Fruit fly (Drosophila melanogaster) whole organism, embryonic: ENCODE results near the gene Charon.

Experiments used
- Atf6 ChIP-seq: fragments of 200-800 bp; sonication (Bioruptor generic); IDR thresholded peaks from 2 replicates; pipeline ENCODE4 v1.3.6; 2022; ENCODE audit warnings: missing biosample characterization, missing genetic modification characterization
- CG10431 ChIP-seq: fragments of 200-800 bp; sonication (Bioruptor generic); optimal IDR thresholded peaks from 3 replicates; lab custom pipeline; 2018; ENCODE audit warnings: missing biosample characterization, mild to moderate bottlenecking, missing genetic modification characterization
- CG12659 ChIP-seq: fragments of 200-800 bp; sonication (Bioruptor generic); optimal IDR thresholded peaks from 3 replicates; lab custom pipeline; 2017; ENCODE audit warnings: mild to moderate bottlenecking, missing biosample characterization, missing genetic modification reagents, missing genetic modification characterization
- CG13123 ChIP-seq: fragments of 200-800 bp; sonication (Bioruptor generic); optimal IDR thresholded peaks from 2 replicates; lab custom pipeline; 2016; ENCODE audit warnings: missing biosample characterization, missing genetic modification characterization
- CG13424 ChIP-seq: fragments of 200-800 bp; sonication (Bioruptor generic); optimal IDR thresholded peaks from 2 replicates; lab custom pipeline; 2019; ENCODE audit warnings: missing biosample characterization, mild to moderate bottlenecking, missing genetic modification characterization, moderate library complexity
- CG13775 ChIP-seq: fragments of 200-800 bp; sonication (Bioruptor generic); optimal IDR thresholded peaks from 3 replicates; lab custom pipeline; 2017; ENCODE audit warnings: missing biosample characterization, mild to moderate bottlenecking, missing genetic modification characterization
- CG13894 ChIP-seq: fragments of 200-800 bp; sonication (Bioruptor generic); optimal IDR thresholded peaks from 3 replicates; lab custom pipeline; 2018; ENCODE audit warnings: missing biosample characterization, mild to moderate bottlenecking, missing genetic modification characterization, moderate library complexity
- CG16779 ChIP-seq: fragments of 200-800 bp; sonication (Bioruptor generic); IDR thresholded peaks from 2 replicates; pipeline ENCODE4 v1.3.6; 2022; ENCODE audit warnings: missing biosample characterization, missing genetic modification characterization
- CG17359 ChIP-seq: fragments of 200-800 bp; sonication (Bioruptor generic); optimal IDR thresholded peaks from 3 replicates; lab custom pipeline; 2018; ENCODE audit warnings: missing biosample characterization, mild to moderate bottlenecking, missing genetic modification characterization, moderate library complexity
- CG18764 ChIP-seq: fragments of 200-800 bp; sonication (Bioruptor generic); optimal IDR thresholded peaks from 3 replicates; lab custom pipeline; 2016; ENCODE audit warnings: missing biosample characterization, missing genetic modification characterization
- CG2875 ChIP-seq: fragments of 200-800 bp; sonication (Bioruptor generic); optimal IDR thresholded peaks from 2 replicates; lab custom pipeline; 2017; ENCODE audit warnings: missing biosample characterization, mild to moderate bottlenecking, missing genetic modification characterization, missing genetic modification reagents
- CG3065 ChIP-seq: fragments of 200-800 bp; sonication (Bioruptor generic); optimal IDR thresholded peaks from 2 replicates; lab custom pipeline; 2016; ENCODE audit warnings: missing biosample characterization, missing genetic modification characterization
- CG34376 ChIP-seq: fragments of 200-800 bp; sonication (Bioruptor generic); optimal IDR thresholded peaks from 2 replicates; lab custom pipeline; 2018; ENCODE audit warnings: missing biosample characterization, mild to moderate bottlenecking, missing genetic modification characterization
- CG43689 ChIP-seq: fragments of 200-800 bp; sonication (Bioruptor generic); IDR thresholded peaks from 2 replicates; pipeline ENCODE4 v1.3.6; 2022; ENCODE audit warnings: missing biosample characterization, missing genetic modification characterization
- CG4617 ChIP-seq: fragments of 200-800 bp; sonication (Bioruptor generic); optimal IDR thresholded peaks from 3 replicates; lab custom pipeline; 2016; ENCODE audit warnings: missing biosample characterization, missing genetic modification characterization, borderline replicate concordance
- CG4707 ChIP-seq: fragments of 200-800 bp; sonication (Bioruptor generic); optimal IDR thresholded peaks from 2 replicates; lab custom pipeline; 2018; ENCODE audit warnings: missing biosample characterization, mild to moderate bottlenecking, missing genetic modification characterization, moderate library complexity
- CG5180 ChIP-seq: fragments of 200-800 bp; sonication (Bioruptor generic); optimal IDR thresholded peaks from 3 replicates; lab custom pipeline; 2017; ENCODE audit warnings: missing biosample characterization, missing genetic modification characterization, mild to moderate bottlenecking, moderate library complexity, missing genetic modification reagents
- CG6175 ChIP-seq: fragments of 200-800 bp; sonication (Bioruptor generic); IDR thresholded peaks from 3 replicates; pipeline ENCODE4 v1.3.6; 2022; ENCODE audit warnings: missing biosample characterization, missing genetic modification characterization
- CG6683 ChIP-seq: fragments of 200-800 bp; sonication (Bioruptor generic); optimal IDR thresholded peaks from 2 replicates; lab custom pipeline; 2017; ENCODE audit warnings: missing biosample characterization, mild to moderate bottlenecking, missing genetic modification characterization, missing genetic modification reagents
- CG7556 ChIP-seq: fragments of 200-800 bp; sonication (Bioruptor generic); optimal IDR thresholded peaks from 2 replicates; lab custom pipeline; 2017; ENCODE audit warnings: missing biosample characterization, mild to moderate bottlenecking, missing genetic modification characterization
- CG8944 ChIP-seq: fragments of 200-800 bp; sonication (Bioruptor generic); optimal IDR thresholded peaks from 3 replicates; lab custom pipeline; 2016; ENCODE audit warnings: missing biosample characterization, missing genetic modification characterization
- CG9797 ChIP-seq: fragments of 200-800 bp; sonication (Bioruptor generic); optimal IDR thresholded peaks from 3 replicates; lab custom pipeline; 2018; ENCODE audit warnings: missing biosample characterization, mild to moderate bottlenecking, missing genetic modification characterization
- Hmx ChIP-seq: fragments of 200-800 bp; sonication (Bioruptor generic); optimal IDR thresholded peaks from 2 replicates; lab custom pipeline; 2016; ENCODE audit warnings: missing biosample characterization, missing genetic modification characterization
- Hr78 ChIP-seq, 2 experiments: fragments of 200-800 bp in 1 of 2; fragments of >200 bp in 1 of 2; sonication (Bioruptor generic) in 1 of 2; optimal IDR thresholded peaks; 2 replicates each; lab custom pipeline; 2017 to 2019; ENCODE audit warnings: missing biosample characterization in 2 of 2, missing genetic modification characterization in 2 of 2, mild to moderate bottlenecking in 1 of 2, moderate library complexity in 1 of 2
- Poxn ChIP-seq: fragments of 200-800 bp; sonication (Bioruptor generic); IDR thresholded peaks from 2 replicates; pipeline ENCODE4 v1.3.6; 2022; ENCODE audit warnings: missing biosample characterization, missing genetic modification characterization
- Scr ChIP-seq: fragments of 200-800 bp; sonication (Bioruptor generic); IDR thresholded peaks from 2 replicates; pipeline ENCODE4 v1.3.6; 2022; ENCODE audit warnings: missing biosample characterization, missing genetic modification characterization; ENCODE audit not compliant: partially characterized antibody
- Sin3A ChIP-seq: fragments of >200 bp; optimal IDR thresholded peaks from 2 replicates; lab custom pipeline; 2018
- Trl ChIP-seq, 3 experiments: fragments of >200 bp in 2 of 3; fragments of 200-800 bp in 1 of 3; sonication (Bioruptor generic) in 1 of 3; optimal IDR thresholded peaks; 2 replicates in 1 of 3; 3 replicates in 2 of 3; lab custom pipeline; 2016 to 2017; ENCODE audit warnings: missing biosample characterization in 1 of 3, missing genetic modification characterization in 1 of 3
- abd-A ChIP-seq: fragments of 200-800 bp; sonication (Bioruptor generic); optimal IDR thresholded peaks from 3 replicates; lab custom pipeline; 2019; ENCODE audit warnings: missing biosample characterization, mild to moderate bottlenecking, missing genetic modification characterization, moderate library complexity
- ac ChIP-seq: fragments of 200-800 bp; sonication (Bioruptor generic); optimal IDR thresholded peaks from 3 replicates; lab custom pipeline; 2017; ENCODE audit warnings: missing biosample characterization, mild to moderate bottlenecking, missing genetic modification characterization
- ash1 ChIP-seq: fragments of 200-800 bp; sonication (Bioruptor generic); optimal IDR thresholded peaks from 2 replicates; lab custom pipeline; 2018; ENCODE audit warnings: missing biosample characterization, mild to moderate bottlenecking, missing genetic modification characterization
- bsh ChIP-seq, 2 experiments: fragments of 200-800 bp; sonication (Bioruptor generic); optimal IDR thresholded peaks; 2 replicates each; lab custom pipeline; 2017 to 2018; ENCODE audit warnings: mild to moderate bottlenecking in 2 of 2, missing biosample characterization in 2 of 2, missing genetic modification characterization in 2 of 2, moderate library complexity in 1 of 2
- cg ChIP-seq: fragments of 200-800 bp; sonication (Bioruptor generic); optimal IDR thresholded peaks from 3 replicates; lab custom pipeline; 2019; ENCODE audit warnings: missing biosample characterization, mild to moderate bottlenecking, missing genetic modification characterization, moderate library complexity
- chn ChIP-seq: fragments of 200-800 bp; sonication (Bioruptor generic); optimal IDR thresholded peaks from 2 replicates; lab custom pipeline; 2016; ENCODE audit warnings: missing biosample characterization, missing genetic modification characterization
- croc ChIP-seq: fragments of 200-800 bp; sonication (Bioruptor generic); conservative IDR thresholded peaks from 3 replicates; pipeline ENCODE4 v1.3.6; 2022; ENCODE audit warnings: missing biosample characterization, missing genetic modification characterization
- h ChIP-seq: fragments of >200 bp; optimal IDR thresholded peaks from 2 replicates; lab custom pipeline; 2017
- ham ChIP-seq: fragments of 200-800 bp; sonication (Bioruptor generic); IDR thresholded peaks from 2 replicates; pipeline ENCODE4 v1.3.6; 2022; ENCODE audit warnings: missing biosample characterization, missing genetic modification characterization
- jing ChIP-seq: fragments of 200-800 bp; sonication (Bioruptor generic); optimal IDR thresholded peaks from 2 replicates; lab custom pipeline; 2018; ENCODE audit warnings: missing biosample characterization, mild to moderate bottlenecking, missing genetic modification characterization
- jumu ChIP-seq: fragments of 200-800 bp; sonication (Bioruptor generic); optimal IDR thresholded peaks from 3 replicates; lab custom pipeline; 2016; ENCODE audit warnings: missing biosample characterization, missing genetic modification characterization
- kay ChIP-seq: fragments of 200-800 bp; sonication (Bioruptor generic); optimal IDR thresholded peaks from 2 replicates; lab custom pipeline; 2016; ENCODE audit warnings: missing biosample characterization, missing genetic modification characterization
- lilli ChIP-seq: fragments of 200-800 bp; sonication (Bioruptor generic); optimal IDR thresholded peaks from 3 replicates; lab custom pipeline; 2016; ENCODE audit warnings: missing biosample characterization, missing genetic modification characterization
- luna ChIP-seq: fragments of 200-800 bp; sonication (Bioruptor generic); optimal IDR thresholded peaks from 2 replicates; lab custom pipeline; 2016; ENCODE audit warnings: missing biosample characterization, missing genetic modification characterization
- rib ChIP-seq: fragments of 200-800 bp; sonication (Bioruptor generic); IDR thresholded peaks from 2 replicates; pipeline ENCODE4 v1.3.6; 2022; ENCODE audit warnings: missing biosample characterization, missing genetic modification characterization
- salm ChIP-seq: fragments of 200-800 bp; sonication (Bioruptor generic); optimal IDR thresholded peaks from 2 replicates; lab custom pipeline; 2018; ENCODE audit warnings: missing biosample characterization, mild to moderate bottlenecking, missing genetic modification characterization
- sens ChIP-seq: fragments of 200-800 bp; sonication (Bioruptor generic); peaks from one replicate; lab custom pipeline; 2016; ENCODE audit warnings: missing biosample characterization, missing genetic modification characterization
- seq ChIP-seq: fragments of 200-800 bp; sonication (Bioruptor generic); IDR thresholded peaks from 2 replicates; pipeline ENCODE4 v1.3.6; 2022; ENCODE audit warnings: missing biosample characterization, missing genetic modification characterization
- sisA ChIP-seq: fragments of 200-800 bp; sonication (Bioruptor generic); IDR thresholded peaks from 2 replicates; pipeline ENCODE4 v1.3.6; 2022; ENCODE audit warnings: missing biosample characterization, missing genetic modification characterization
- sqz ChIP-seq: fragments of 200-800 bp; sonication (Bioruptor generic); optimal IDR thresholded peaks from 3 replicates; lab custom pipeline; 2018; ENCODE audit warnings: missing biosample characterization, mild to moderate bottlenecking, missing genetic modification characterization
- stwl ChIP-seq: fragments of 200-800 bp; sonication (Bioruptor generic); optimal IDR thresholded peaks from 3 replicates; lab custom pipeline; 2018; ENCODE audit warnings: missing biosample characterization, mild to moderate bottlenecking, missing genetic modification characterization, moderate library complexity
- toy ChIP-seq: fragments of 200-800 bp; sonication (Bioruptor generic); IDR thresholded peaks from 2 replicates; pipeline ENCODE4 v1.3.6; 2022; ENCODE audit warnings: missing biosample characterization, missing genetic modification characterization
- unpg ChIP-seq: fragments of 200-800 bp; sonication (Bioruptor generic); optimal IDR thresholded peaks from 3 replicates; lab custom pipeline; 2018; ENCODE audit warnings: missing biosample characterization, mild to moderate bottlenecking, missing genetic modification characterization, moderate library complexity
- yki ChIP-seq: fragments of >200 bp; optimal IDR thresholded peaks from 3 replicates; lab custom pipeline; 2018

Charon gene

DNA sequence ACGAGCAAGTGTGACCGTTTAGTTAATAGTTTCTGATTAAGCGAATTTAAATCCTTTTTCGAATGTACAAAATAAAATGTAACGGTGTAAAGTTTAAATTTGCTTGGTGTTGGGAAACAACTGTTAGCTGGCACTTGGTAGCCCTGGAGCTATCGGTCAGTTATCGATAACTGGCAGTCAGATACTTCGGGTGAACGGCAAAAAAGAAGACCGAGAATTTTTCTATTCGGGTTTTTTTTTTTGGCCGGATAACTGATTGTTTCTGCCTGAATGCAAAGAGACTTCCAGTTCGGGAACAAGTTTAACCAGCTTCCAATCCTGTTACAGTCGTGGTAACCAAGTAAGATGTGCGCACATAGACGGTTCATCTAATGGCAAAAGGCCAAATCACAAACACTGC is 4.9 kb upstream of the Charon start, which contains the start of gene CG4896 (continued):
- TF ChIP-seq ac (GFP tag; lab: Kevin White, UChicago) (no peak), CG5180 (GFP tag; lab: Kevin White, UChicago) (no peak), rib (GFP tag; lab: Robert Waterston, UW) (no peak), CG12659 (GFP tag; lab: Kevin White, UChicago) (peak; percentile 41), ham (GFP tag; lab: Robert Waterston, UW) (no peak), CG4707 (no peak), stwl (tag; lab: Kevin White, UChicago) (peak; percentile 82), kay (no peak), CG43689 (no peak), CG6683 (GFP tag; lab: Kevin White, UChicago) (no peak), ash1 (no peak), CG3065 (no peak), CG13123 (no peak), CG13775 (GFP tag; lab: Kevin White, UChicago) (no peak), CG7556 (GFP tag; lab: Kevin White, UChicago) (no peak), CG2875 (GFP tag; lab: Kevin White, UChicago) (no peak), CG34376 (GFP tag; lab: Kevin White, UChicago) (peak; percentile 7), Atf6 (no peak), CG17359 (tag; lab: Kevin White, UChicago) (no peak), yki (lab: Kevin White, UChicago) (no peak), salm (tag; lab: Kevin White, UChicago) (no peak), CG9797 (GFP tag; lab: Kevin White, UChicago) (peak; percentile 14), abd-A (tag; lab: Kevin White, UChicago) (no peak), CG16779 (GFP tag; lab: Robert Waterston, UW) (no peak), toy (no peak), cg (GFP tag; lab: Kevin White, UChicago) (no peak), Scr (GFP tag; lab: Robert Waterston, UW) (peak; percentile 64), CG4617 (GFP tag; lab: Kevin White, UChicago) (peak; percentile 80), jing (GFP tag; lab: Kevin White, UChicago) (no peak), Poxn (no peak), bsh (GFP tag; optimal IDR thresholded peaks at IDR 0.05; lab: Kevin White, UChicago) (peak in 1 of 2 experiments; percentile 51), Trl (optimal IDR thresholded peaks at IDR 0.05; lab: Kevin White, UChicago) (no peak), Trl (GFP tag; optimal IDR thresholded peaks at IDR 0.05; lab: Kevin White, UChicago) (peak; percentile 17), Hr78 (GFP tag; optimal IDR thresholded peaks at IDR 0.05; lab: Kevin White, UChicago) (no peak), jumu (no peak), h (lab: Kevin White, UChicago) (no peak), Hmx (GFP tag; lab: Kevin White, UChicago) (no peak), luna (GFP tag; lab: Kevin White, UChicago) (peak; percentile 6), sqz (no peak), lilli (GFP tag; lab: Kevin White, UChicago) (no peak), CG18764 (GFP tag; lab: Kevin White, UChicago) (no peak), CG13424 (no peak), sens (GFP tag; lab: Kevin White, UChicago) (no peak), chn (GFP tag; lab: Kevin White, UChicago) (no peak), CG6175 (no peak), unpg (GFP tag; lab: Kevin White, UChicago) (no peak), sisA (GFP tag; lab: Robert Waterston, UW) (no peak), Sin3A (lab: Kevin White, UChicago) (peak; percentile 29), croc (GFP tag; lab: Robert Waterston, UW) (no peak), CG8944 (GFP tag; lab: Kevin White, UChicago) (no peak), CG10431 (no peak), CG13894 (tag; lab: Kevin White, UChicago) (no peak), seq (GFP tag; lab: Robert Waterston, UW) (no peak)
